Worm (Caenorhabditis elegans) whole organism, L3 larva: ENCODE results near the gene hmp-1.

ENCODE experiments used
- R02D3.7 ChIP-seq: fragments of 150-350 bp; optimal IDR thresholded peaks from 2 replicates; lab custom pipeline; 2014; ENCODE audit warnings: missing biosample characterization, missing genetic modification characterization
- ZK546.5 ChIP-seq: sonication (generic microtip); optimal IDR thresholded peaks from 2 replicates; lab custom pipeline; 2017; ENCODE audit warnings: missing biosample characterization, missing genetic modification characterization
- aly-2 ChIP-seq: fragments of 150-350 bp; optimal IDR thresholded peaks from 2 replicates; lab custom pipeline; 2014; ENCODE audit warnings: missing biosample characterization, missing genetic modification characterization
- ama-1 ChIP-seq: fragments of 150-350 bp; optimal IDR thresholded peaks from 2 replicates; lab custom pipeline; 2018
- ceh-16 ChIP-seq: sonication (generic microtip); optimal IDR thresholded peaks from 2 replicates; lab custom pipeline; 2017; ENCODE audit warnings: missing biosample characterization, missing genetic modification characterization
- ceh-28 ChIP-seq: fragments of 150-350 bp; optimal IDR thresholded peaks from 2 replicates; lab custom pipeline; 2014; ENCODE audit warnings: missing biosample characterization, missing genetic modification reagents, missing genetic modification characterization
- ceh-9 ChIP-seq: sonication (generic microtip); optimal IDR thresholded peaks from 2 replicates; lab custom pipeline; 2018; ENCODE audit warnings: missing biosample characterization, missing genetic modification characterization
- daf-12 ChIP-seq: fragments of 150-350 bp; optimal IDR thresholded peaks from 2 replicates; lab custom pipeline; 2014; ENCODE audit warnings: missing biosample characterization, missing genetic modification reagents, missing genetic modification characterization
- egl-27 ChIP-seq: sonication (generic microtip); optimal IDR thresholded peaks from 4 replicates; lab custom pipeline; 2017; ENCODE audit warnings: missing biosample characterization, missing genetic modification reagents, missing genetic modification characterization
- egl-5 ChIP-seq: fragments of 150-350 bp; optimal IDR thresholded peaks from 2 replicates; lab custom pipeline; 2017; ENCODE audit warnings: missing biosample characterization, missing genetic modification reagents, missing genetic modification characterization, inconsistent platforms
- elt-1 ChIP-seq: fragments of 150-350 bp; optimal IDR thresholded peaks from 2 replicates; lab custom pipeline; 2014; ENCODE audit warnings: missing biosample characterization, missing genetic modification characterization
- elt-2 ChIP-seq: sonication (generic microtip); optimal IDR thresholded peaks from 2 replicates; lab custom pipeline; 2016; ENCODE audit warnings: missing genetic modification reagents, mild to moderate bottlenecking, missing genetic modification characterization, missing compliant biosample characterization
- elt-3 ChIP-seq, 3 experiments: fragments of 150-350 bp in 1 of 3; sonication (generic microtip) in 2 of 3; optimal IDR thresholded peaks; 2 replicates in 2 of 3; 4 replicates in 1 of 3; lab custom pipeline; 2014 to 2017; ENCODE audit warnings: missing biosample characterization in 3 of 3, missing genetic modification characterization in 3 of 3
- eor-1 ChIP-seq, 2 experiments: fragments of 150-350 bp; optimal IDR thresholded peaks; 2 replicates each; lab custom pipeline; 2014 to 2018; ENCODE audit warnings: missing biosample characterization in 2 of 2, missing genetic modification characterization in 2 of 2
- fkh-10 ChIP-seq: sonication (generic microtip); optimal IDR thresholded peaks from 2 replicates; lab custom pipeline; 2017; ENCODE audit warnings: missing biosample characterization, missing genetic modification reagents, missing genetic modification characterization
- fkh-2 ChIP-seq: fragments of 150-350 bp; optimal IDR thresholded peaks from 2 replicates; lab custom pipeline; 2014; ENCODE audit warnings: missing biosample characterization, missing genetic modification reagents, missing genetic modification characterization
- fos-1 ChIP-seq: fragments of 150-350 bp; optimal IDR thresholded peaks from 2 replicates; lab custom pipeline; 2014; ENCODE audit warnings: missing biosample characterization, missing genetic modification characterization
- jun-1 ChIP-seq: fragments of 150-350 bp; optimal IDR thresholded peaks from 2 replicates; lab custom pipeline; 2014; ENCODE audit warnings: missing biosample characterization, missing genetic modification reagents, missing genetic modification characterization
- lin-15B ChIP-seq: fragments of 150-350 bp; optimal IDR thresholded peaks from 2 replicates; lab custom pipeline; 2014; ENCODE audit warnings: missing biosample characterization, missing genetic modification characterization
- lin-39 ChIP-seq: fragments of 150-350 bp; optimal IDR thresholded peaks from 2 replicates; lab custom pipeline; 2018; ENCODE audit warnings: missing biosample characterization, missing genetic modification reagents, missing genetic modification characterization
- lsy-12 ChIP-seq: sonication (generic microtip); optimal IDR thresholded peaks from 2 replicates; lab custom pipeline; 2016; ENCODE audit warnings: mild to moderate bottlenecking, missing genetic modification characterization, missing compliant biosample characterization
- mdl-1 ChIP-seq: fragments of 150-350 bp; optimal IDR thresholded peaks from 2 replicates; lab custom pipeline; 2014; ENCODE audit warnings: missing biosample characterization, missing genetic modification characterization
- nfya-1 ChIP-seq: sonication (generic microtip); optimal IDR thresholded peaks from 2 replicates; lab custom pipeline; 2017; ENCODE audit warnings: missing genetic modification characterization, mild to moderate bottlenecking, missing compliant biosample characterization, antibody characterized with exemption, moderate library complexity; ENCODE audit not compliant: insufficient read depth
- nhr-11 ChIP-seq: fragments of 150-350 bp; optimal IDR thresholded peaks from 2 replicates; lab custom pipeline; 2014; ENCODE audit warnings: missing biosample characterization, missing genetic modification characterization
- nhr-12 ChIP-seq: fragments of 150-350 bp; optimal IDR thresholded peaks from 2 replicates; lab custom pipeline; 2014; ENCODE audit warnings: missing biosample characterization, missing genetic modification characterization
- nhr-23 ChIP-seq: fragments of 150-350 bp; optimal IDR thresholded peaks from 2 replicates; lab custom pipeline; 2014; ENCODE audit warnings: missing biosample characterization, missing genetic modification reagents, missing genetic modification characterization
- nhr-237 ChIP-seq: fragments of 150-350 bp; optimal IDR thresholded peaks from 2 replicates; lab custom pipeline; 2014; ENCODE audit warnings: missing biosample characterization, missing genetic modification characterization
- nhr-25 ChIP-seq: sonication (generic microtip); optimal IDR thresholded peaks from 2 replicates; lab custom pipeline; 2017; ENCODE audit warnings: missing biosample characterization, missing genetic modification characterization
- nhr-28 ChIP-seq: fragments of 150-350 bp; optimal IDR thresholded peaks from 2 replicates; lab custom pipeline; 2014; ENCODE audit warnings: missing biosample characterization, missing genetic modification characterization
- nhr-43 ChIP-seq: sonication (generic microtip); optimal IDR thresholded peaks from 2 replicates; lab custom pipeline; 2016; ENCODE audit warnings: mild to moderate bottlenecking, missing genetic modification characterization, missing compliant biosample characterization; ENCODE audit not compliant: poor library complexity, severe bottlenecking
- nhr-67 ChIP-seq: fragments of 150-350 bp; optimal IDR thresholded peaks from 2 replicates; lab custom pipeline; 2014; ENCODE audit warnings: missing biosample characterization, missing genetic modification characterization
- nhr-76 ChIP-seq: fragments of 150-350 bp; sonication (generic microtip); optimal IDR thresholded peaks from 5 replicates; lab custom pipeline; 2014; ENCODE audit warnings: missing biosample characterization, missing genetic modification characterization
- nhr-77 ChIP-seq: fragments of 150-350 bp; optimal IDR thresholded peaks from 2 replicates; lab custom pipeline; 2014; ENCODE audit warnings: missing biosample characterization, missing genetic modification characterization
- pha-4 ChIP-seq: fragments of 150-350 bp; optimal IDR thresholded peaks from 2 replicates; lab custom pipeline; 2014; ENCODE audit warnings: missing biosample characterization, missing genetic modification reagents, missing genetic modification characterization
- pqm-1 ChIP-seq: fragments of 150-350 bp; optimal IDR thresholded peaks from 2 replicates; lab custom pipeline; 2017; ENCODE audit warnings: missing biosample characterization, missing genetic modification characterization, inconsistent platforms
- sea-2 ChIP-seq: fragments of 150-350 bp; sonication (generic microtip); optimal IDR thresholded peaks from 4 replicates; lab custom pipeline; 2014; ENCODE audit warnings: missing biosample characterization, missing genetic modification reagents, missing genetic modification characterization
- skn-1 ChIP-seq: fragments of 150-350 bp; optimal IDR thresholded peaks from 2 replicates; lab custom pipeline; 2014; ENCODE audit warnings: missing biosample characterization, missing genetic modification characterization
- tbx-2 ChIP-seq: sonication (generic microtip); optimal IDR thresholded peaks from 2 replicates; lab custom pipeline; 2016; ENCODE audit warnings: mild to moderate bottlenecking, missing genetic modification characterization, missing compliant biosample characterization
- unc-39 ChIP-seq: sonication (generic microtip); optimal IDR thresholded peaks from 4 replicates; lab custom pipeline; 2017; ENCODE audit warnings: missing biosample characterization, missing genetic modification characterization
- unc-62 ChIP-seq: fragments of 150-350 bp; sonication (generic microtip); optimal IDR thresholded peaks from 4 replicates; lab custom pipeline; 2014; ENCODE audit warnings: missing biosample characterization, missing genetic modification reagents, missing genetic modification characterization
- zag-1 ChIP-seq: fragments of 150-350 bp; optimal IDR thresholded peaks from 2 replicates; lab custom pipeline; 2014; ENCODE audit warnings: missing biosample characterization, missing genetic modification characterization
- ztf-11 ChIP-seq: fragments of 150-350 bp; optimal IDR thresholded peaks from 2 replicates; lab custom pipeline; 2014; ENCODE audit warnings: missing biosample characterization, missing genetic modification characterization
- ztf-4 ChIP-seq: fragments of 150-350 bp; optimal IDR thresholded peaks from 2 replicates; lab custom pipeline; 2014; ENCODE audit warnings: missing biosample characterization, missing genetic modification characterization

The hmp-1 gene

DNA sequence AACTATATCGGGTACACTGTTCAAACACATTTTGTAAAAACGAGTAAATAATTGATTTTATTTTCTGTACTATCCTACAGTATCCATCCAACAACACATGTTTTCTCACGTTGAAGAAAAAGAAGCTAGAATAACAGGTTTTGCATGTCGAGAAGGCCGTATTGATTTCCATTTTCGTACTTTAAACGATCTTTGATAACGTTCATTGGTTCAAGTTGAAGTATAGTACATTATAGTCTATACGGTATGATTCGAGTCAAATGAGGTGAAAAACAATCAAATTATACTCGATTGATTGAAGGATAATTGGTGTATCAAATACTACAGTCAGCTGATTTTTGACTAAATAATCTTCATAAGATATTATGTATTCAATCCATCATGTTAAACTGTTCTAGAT, 45.2 kb upstream of the hmp-1 start:
- TF ChIP-seq ceh-16 (tag; lab: Kevin White, UChicago), result no peak
- peak; percentile 36 for TF ChIP-seq nfya-1 (tag; lab: Kevin White, UChicago)
- TF ChIP-seq unc-62 (GFP tag; lab: Kevin White, UChicago), result no peak
- TF ChIP-seq nhr-25 (tag; lab: Kevin White, UChicago), result peak; percentile 50
- TF ChIP-seq fos-1, result no peak
- TF ChIP-seq ztf-4, result no peak
- TF ChIP-seq nhr-76 (tag; lab: Kevin White, UChicago), result no peak
- TF ChIP-seq ztf-11 (tag; lab: Kevin White, UChicago), result no peak
- peak; percentile 2 for TF ChIP-seq mdl-1 (tag; lab: Kevin White, UChicago)
- TF ChIP-seq elt-3 (tag; optimal IDR thresholded peaks at IDR 0.05; lab: Kevin White, UChicago), result no peak
- peak; percentile 55 for TF ChIP-seq nhr-43 (tag; lab: Kevin White, UChicago)
- TF ChIP-seq egl-5 (tag; lab: Kevin White, UChicago), result no peak
- no peak for TF ChIP-seq aly-2 (tag; lab: Kevin White, UChicago)

ce11 chrV:11801076-11801849, 44.4 kb upstream of the hmp-1 start:
- TF ChIP-seq ceh-28, result peak; percentile 68
- no peak for TF ChIP-seq ama-1 (lab: Kevin White, UChicago)
- peak in 2 of 3 experiments; percentile 76 to 86 for TF ChIP-seq elt-3 (tag; optimal IDR thresholded peaks at IDR 0.05; lab: Kevin White, UChicago)
- no peak for TF ChIP-seq ZK546.5 (tag; lab: Kevin White, UChicago)
- TF ChIP-seq ceh-9 (tag; lab: Kevin White, UChicago), result no peak
- TF ChIP-seq nhr-12, result no peak
- TF ChIP-seq elt-2 (tag; lab: Kevin White, UChicago), result peak; percentile 40
- peak; percentile 62 for TF ChIP-seq nhr-76 (tag; lab: Kevin White, UChicago)
- TF ChIP-seq daf-12 (tag; lab: Kevin White, UChicago), result no peak
- peak; percentile 46 for TF ChIP-seq tbx-2
- TF ChIP-seq lin-15B (tag; lab: Kevin White, UChicago), result no peak
- TF ChIP-seq nhr-25 (tag; lab: Kevin White, UChicago), result peak; percentile 39
- TF ChIP-seq nhr-67 (tag; lab: Kevin White, UChicago), result no peak
- TF ChIP-seq nhr-43 (tag; lab: Kevin White, UChicago), result peak; percentile 75
- peak; percentile 74 for TF ChIP-seq nhr-23 (tag; lab: Kevin White, UChicago)

DNA sequence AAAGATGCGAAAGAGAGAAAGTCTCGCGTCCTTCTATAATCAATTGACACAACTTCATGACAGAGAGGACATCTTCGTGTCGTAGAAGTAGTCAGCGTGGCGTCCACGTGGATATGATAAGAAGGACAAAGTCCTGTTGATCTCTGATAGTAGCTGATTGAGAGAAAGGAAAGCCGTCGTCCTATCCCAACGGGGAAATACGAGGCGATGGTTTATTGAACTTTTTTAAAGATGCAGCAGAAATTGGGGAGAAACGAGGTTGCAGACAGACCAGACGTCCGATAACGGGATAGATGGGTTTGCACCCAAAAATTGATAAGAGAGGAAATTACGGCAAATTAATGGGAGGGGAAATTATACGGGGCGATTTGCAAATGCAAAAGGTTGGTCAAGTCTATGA, 43.2 kb upstream of the hmp-1 start:
- no peak for TF ChIP-seq aly-2 (tag; lab: Kevin White, UChicago)
- no peak for TF ChIP-seq fos-1
- peak; percentile 86 for TF ChIP-seq tbx-2
- no peak for TF ChIP-seq skn-1
- no peak for TF ChIP-seq nhr-76 (tag; lab: Kevin White, UChicago)
- no peak for TF ChIP-seq nhr-12
- no peak for TF ChIP-seq lin-39
- TF ChIP-seq nhr-43 (tag; lab: Kevin White, UChicago), result peak; percentile 99
- TF ChIP-seq eor-1 (tag; optimal IDR thresholded peaks at IDR 0.05; lab: Kevin White, UChicago), result no peak
- TF ChIP-seq zag-1 (tag; lab: Kevin White, UChicago), result no peak
- TF ChIP-seq daf-12 (tag; lab: Kevin White, UChicago), result no peak
- no peak for TF ChIP-seq ztf-11 (tag; lab: Kevin White, UChicago)
- no peak for TF ChIP-seq nhr-77 (tag; lab: Kevin White, UChicago)
- TF ChIP-seq pha-4, result no peak
- no peak for TF ChIP-seq ama-1 (lab: Kevin White, UChicago)
- peak; percentile 41 for TF ChIP-seq ceh-28
- TF ChIP-seq egl-27, result peak; percentile 90
- no peak for TF ChIP-seq nhr-11 (tag; lab: Kevin White, UChicago)
- no peak for TF ChIP-seq fkh-10
- TF ChIP-seq nfya-1 (tag; lab: Kevin White, UChicago), result peak; percentile 27
- TF ChIP-seq R02D3.7, result peak; percentile 69
- TF ChIP-seq mdl-1 (tag; lab: Kevin White, UChicago), result peak; percentile 76
- no peak for TF ChIP-seq ZK546.5 (tag; lab: Kevin White, UChicago)
- no peak for TF ChIP-seq egl-5 (tag; lab: Kevin White, UChicago)
- TF ChIP-seq nhr-237 (tag; lab: Kevin White, UChicago), result no peak
- no peak for TF ChIP-seq lin-15B (tag; lab: Kevin White, UChicago)
- TF ChIP-seq elt-1, result no peak
- TF ChIP-seq ceh-16 (tag; lab: Kevin White, UChicago), result no peak
- TF ChIP-seq pqm-1, result no peak
- TF ChIP-seq elt-2 (tag; lab: Kevin White, UChicago), result peak; percentile 32
- TF ChIP-seq lsy-12 (tag; lab: Kevin White, UChicago), result peak; percentile 65
- TF ChIP-seq nhr-23 (tag; lab: Kevin White, UChicago), result peak; percentile 98
- peak; percentile 46 for TF ChIP-seq jun-1 (tag; lab: Kevin White, UChicago)
- no peak for TF ChIP-seq nhr-28 (tag; lab: Kevin White, UChicago)
- no peak for TF ChIP-seq ceh-9 (tag; lab: Kevin White, UChicago)
- TF ChIP-seq fkh-2 (tag; lab: Kevin White, UChicago), result no peak
- TF ChIP-seq nhr-25 (tag; lab: Kevin White, UChicago), result peak; percentile 96
- no peak for TF ChIP-seq ztf-4
- TF ChIP-seq unc-39 (tag; lab: Kevin White, UChicago), result no peak
- TF ChIP-seq elt-3 (tag; optimal IDR thresholded peaks at IDR 0.05; lab: Kevin White, UChicago), result peak; percentile 81 to 94 (median 89)
- TF ChIP-seq sea-2 (GFP tag; lab: Kevin White, UChicago), result no peak
- TF ChIP-seq unc-62 (GFP tag; lab: Kevin White, UChicago), result peak; percentile 23
